Worm (Caenorhabditis elegans) whole organism, mixed stage, embryonic: ENCODE measurements around the gene K09A9.6.

ENCODE experiments used
- M03D4.4 ChIP-seq: sonication (generic microtip); optimal IDR thresholded peaks from 2 replicates; lab custom pipeline; 2017; ENCODE audit warnings: mild to moderate bottlenecking, missing genetic modification characterization, missing compliant biosample characterization
- blmp-1 ChIP-seq: fragments of 150-350 bp; optimal IDR thresholded peaks from 2 replicates; lab custom pipeline; 2014; ENCODE audit warnings: missing biosample characterization, missing genetic modification characterization
- ceh-39 ChIP-seq: fragments of 150-350 bp; optimal IDR thresholded peaks from 2 replicates; lab custom pipeline; 2014; ENCODE audit warnings: missing biosample characterization, missing genetic modification characterization
- ceh-43 ChIP-seq: fragments of 200-800 bp; sonication (Bioruptor generic); optimal IDR thresholded peaks from 2 replicates; lab custom pipeline; 2018; ENCODE audit warnings: mild to moderate bottlenecking, missing genetic modification characterization, moderate library complexity, missing compliant biosample characterization
- ceh-83 ChIP-seq: fragments of 200-800 bp; sonication (Bioruptor generic); optimal IDR thresholded peaks from 2 replicates; lab custom pipeline; 2018; ENCODE audit warnings: mild to moderate bottlenecking, missing genetic modification characterization, missing compliant biosample characterization
- ces-1 ChIP-seq: fragments of 150-350 bp; optimal IDR thresholded peaks from 2 replicates; lab custom pipeline; 2014; ENCODE audit warnings: missing biosample characterization, missing genetic modification reagents, missing genetic modification characterization
- cnd-1 ChIP-seq: fragments of 200-800 bp; sonication (Bioruptor generic); optimal IDR thresholded peaks from 2 replicates; lab custom pipeline; 2018; ENCODE audit warnings: mild to moderate bottlenecking, missing genetic modification characterization, missing compliant biosample characterization
- drap-1 ChIP-seq: fragments of 200-800 bp; sonication (Bioruptor generic); optimal IDR thresholded peaks from 3 replicates; lab custom pipeline; 2018; ENCODE audit warnings: mild to moderate bottlenecking, missing genetic modification characterization, missing compliant biosample characterization
- flh-1 ChIP-seq: fragments of 200-800 bp; sonication (Bioruptor generic); optimal IDR thresholded peaks from 2 replicates; lab custom pipeline; 2018; ENCODE audit warnings: mild to moderate bottlenecking, missing genetic modification characterization, moderate library complexity, missing compliant biosample characterization
- hlh-1 ChIP-seq: fragments of 150-350 bp; optimal IDR thresholded peaks from 2 replicates; lab custom pipeline; 2014; ENCODE audit warnings: missing biosample characterization, missing genetic modification reagents, missing genetic modification characterization
- lin-32 ChIP-seq: fragments of 200-800 bp; sonication (Bioruptor generic); optimal IDR thresholded peaks from 2 replicates; lab custom pipeline; 2018; ENCODE audit warnings: mild to moderate bottlenecking, missing genetic modification characterization, missing compliant biosample characterization
- mab-5 ChIP-seq: fragments of 150-350 bp; optimal IDR thresholded peaks from 2 replicates; lab custom pipeline; 2014; ENCODE audit warnings: missing biosample characterization, missing genetic modification characterization
- mep-1 ChIP-seq: fragments of 150-350 bp; optimal IDR thresholded peaks from 2 replicates; lab custom pipeline; 2017; ENCODE audit warnings: missing biosample characterization, missing genetic modification reagents, missing genetic modification characterization, inconsistent platforms
- mls-2 ChIP-seq: sonication (generic microtip); optimal IDR thresholded peaks from 2 replicates; lab custom pipeline; 2016; ENCODE audit warnings: mild to moderate bottlenecking, missing genetic modification characterization, moderate library complexity, missing compliant biosample characterization
- nhr-12 ChIP-seq: fragments of 150-350 bp; optimal IDR thresholded peaks from 2 replicates; lab custom pipeline; 2014; ENCODE audit warnings: missing biosample characterization, missing genetic modification characterization
- nhr-2 ChIP-seq: fragments of 150-350 bp; optimal IDR thresholded peaks from 2 replicates; lab custom pipeline; 2014; ENCODE audit warnings: missing biosample characterization, missing genetic modification characterization
- nhr-237 ChIP-seq: fragments of 150-350 bp; optimal IDR thresholded peaks from 2 replicates; lab custom pipeline; 2014; ENCODE audit warnings: missing biosample characterization, missing genetic modification characterization
- pha-4 ChIP-seq: fragments of 150-350 bp; optimal IDR thresholded peaks from 2 replicates; lab custom pipeline; 2018; ENCODE audit warnings: missing biosample characterization, missing genetic modification reagents, missing genetic modification characterization
- sem-2 ChIP-seq: fragments of 200-800 bp; sonication (Bioruptor generic); optimal IDR thresholded peaks from 2 replicates; lab custom pipeline; 2018; ENCODE audit warnings: mild to moderate bottlenecking, missing genetic modification characterization, missing compliant biosample characterization
- snpc-4 ChIP-seq: fragments of 150-350 bp; optimal IDR thresholded peaks from 2 replicates; lab custom pipeline; 2014; ENCODE audit warnings: missing biosample characterization, missing genetic modification characterization
- sptf-1 ChIP-seq: sonication (generic microtip); optimal IDR thresholded peaks from 2 replicates; lab custom pipeline; 2017; ENCODE audit warnings: mild to moderate bottlenecking, missing genetic modification characterization, moderate library complexity, missing compliant biosample characterization
- tbx-8 ChIP-seq: fragments of 200-800 bp; sonication (Bioruptor generic); optimal IDR thresholded peaks from 2 replicates; lab custom pipeline; 2018; ENCODE audit warnings: mild to moderate bottlenecking, missing genetic modification characterization, moderate library complexity, missing compliant biosample characterization
- unc-39 ChIP-seq: fragments of 150-350 bp; optimal IDR thresholded peaks from 2 replicates; lab custom pipeline; 2014; ENCODE audit warnings: missing biosample characterization, missing genetic modification characterization
- unc-62 ChIP-seq: fragments of 150-350 bp; optimal IDR thresholded peaks from 2 replicates; lab custom pipeline; 2014; ENCODE audit warnings: missing biosample characterization, missing genetic modification reagents, missing genetic modification characterization

Gene K09A9.6

DNA sequence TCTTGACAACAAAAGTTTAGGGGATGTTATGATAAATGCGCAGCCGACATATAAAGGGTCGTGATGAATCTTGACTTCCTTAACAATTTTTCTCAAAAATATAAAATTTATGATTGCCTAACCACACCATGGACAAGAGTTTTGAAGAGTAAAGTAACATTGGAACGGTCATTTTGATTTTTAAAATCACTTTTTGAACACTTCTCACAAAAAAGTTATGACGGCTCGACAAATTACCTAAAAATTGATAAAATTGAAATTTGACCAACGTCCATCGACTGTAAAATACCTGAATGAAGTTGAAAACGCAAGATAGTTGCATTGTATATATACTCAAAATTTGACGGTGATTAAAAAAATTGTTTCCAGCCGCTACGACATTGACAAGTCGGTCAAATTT, 51.9 kb downstream of the K09A9.6 start:
- no peak for TF ChIP-seq sptf-1 (tag; lab: Kevin White, UChicago)
- no peak for TF ChIP-seq lin-32
- TF ChIP-seq flh-1 (GFP tag; lab: Kevin White, UChicago) = no peak
- no peak for TF ChIP-seq M03D4.4
- TF ChIP-seq nhr-2 (tag; lab: Kevin White, UChicago) = no peak
- TF ChIP-seq mep-1 (tag; lab: Kevin White, UChicago) = no peak
- TF ChIP-seq ceh-43 (GFP tag; lab: Kevin White, UChicago) = no peak
- no peak for TF ChIP-seq nhr-237 (tag; lab: Kevin White, UChicago)
- no peak for TF ChIP-seq nhr-12
- no peak for TF ChIP-seq mab-5
- TF ChIP-seq ces-1 (GFP tag; lab: Kevin White, UChicago) = no peak
- TF ChIP-seq, all 35 proteins: peak for 0

DNA sequence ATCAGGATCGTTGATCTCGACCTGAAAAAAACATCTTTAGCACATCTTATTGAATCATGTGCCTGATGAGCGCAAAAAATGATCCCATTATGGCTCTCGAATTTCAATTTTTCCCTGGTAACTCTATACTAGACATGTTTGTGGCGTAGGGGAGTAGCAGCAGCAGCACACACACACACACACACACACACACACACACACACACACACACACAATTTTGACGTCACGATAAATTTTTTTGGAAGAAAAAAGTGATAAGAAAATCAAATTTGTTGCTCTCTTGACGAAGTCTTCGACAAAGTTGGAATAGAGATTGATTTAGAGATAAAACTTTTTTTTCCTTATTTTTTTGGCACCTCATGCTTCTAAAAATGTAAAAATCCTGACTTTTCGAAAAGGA, 52.6 kb downstream of the K09A9.6 start:
- TF ChIP-seq nhr-2 (tag; lab: Kevin White, UChicago) = no peak
- TF ChIP-seq cnd-1 (tag; lab: Kevin White, UChicago) = no peak
- TF ChIP-seq flh-1 (GFP tag; lab: Kevin White, UChicago) = no peak
- TF ChIP-seq blmp-1 (tag; lab: Kevin White, UChicago) = no peak
- TF ChIP-seq nhr-237 (tag; lab: Kevin White, UChicago) = no peak
- no peak for TF ChIP-seq drap-1
- TF ChIP-seq pha-4 (tag; lab: Kevin White, UChicago) = no peak
- no peak for TF ChIP-seq ceh-39 (tag; lab: Kevin White, UChicago)
- TF ChIP-seq tbx-8 (GFP tag; lab: Kevin White, UChicago) = no peak
- TF ChIP-seq mls-2 (tag; lab: Kevin White, UChicago) = no peak

DNA sequence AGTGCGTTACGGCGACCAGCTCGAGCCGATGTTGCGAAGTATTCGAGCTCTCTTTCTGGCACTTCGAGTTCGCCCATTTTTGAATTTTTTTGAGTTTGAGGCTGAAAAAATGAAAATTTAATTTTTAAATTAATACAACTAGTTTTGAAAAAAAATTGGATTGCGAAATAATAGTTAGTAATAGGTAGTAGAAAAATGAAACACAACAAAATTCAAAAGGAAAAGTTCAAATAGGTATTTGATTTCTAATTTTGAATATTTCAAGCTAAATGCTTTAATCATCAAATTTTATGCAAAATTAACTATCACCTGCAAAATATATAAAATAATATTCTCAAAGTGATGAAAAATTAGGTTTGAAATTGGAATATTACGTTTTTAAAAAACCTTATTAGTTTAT, 53.3 kb downstream of the K09A9.6 start, which contains the start of gene K09E9.4:
TSS of gene K09E9.4 (minus strand) at position 101 of the 400 bp plus-strand sequence.
- TF ChIP-seq unc-62 (GFP tag; lab: Kevin White, UChicago) (no peak), unc-39 (tag; lab: Kevin White, UChicago) (no peak), mls-2 (tag; lab: Kevin White, UChicago) (no peak), sptf-1 (tag; lab: Kevin White, UChicago) (no peak), hlh-1 (no peak)

DNA sequence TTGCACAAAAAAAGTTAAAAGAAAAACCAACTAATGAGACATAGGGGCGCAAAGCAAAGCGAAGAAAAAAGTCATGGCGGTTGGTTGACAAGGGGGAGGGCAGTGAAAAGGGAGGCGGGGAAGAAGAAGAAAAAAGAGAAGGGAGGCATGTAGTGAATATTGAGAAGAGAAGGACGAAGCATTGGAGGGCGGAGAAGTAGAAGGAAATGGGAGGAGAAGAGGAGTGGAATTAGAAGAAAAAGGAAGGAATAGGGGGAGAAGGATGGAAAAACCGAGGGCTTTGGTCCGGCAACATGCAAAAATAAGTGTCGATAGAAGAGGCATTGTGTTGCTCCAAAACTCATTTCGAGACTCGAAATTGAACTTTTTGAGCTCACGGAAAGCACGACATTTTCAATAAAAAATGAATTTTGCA, 53.8 kb downstream of the K09A9.6 start:
- TF ChIP-seq ces-1 (GFP tag; lab: Kevin White, UChicago) (peak; percentile 38), ceh-83 (GFP tag; lab: Kevin White, UChicago) (peak; percentile 6), snpc-4 (tag; lab: Kevin White, UChicago) (no peak), sptf-1 (tag; lab: Kevin White, UChicago) (peak; percentile 51), M03D4.4 (peak; percentile 23), mls-2 (tag; lab: Kevin White, UChicago) (peak; percentile 34)
- TF ChIP-seq, all 35 proteins: peak for 5

DNA sequence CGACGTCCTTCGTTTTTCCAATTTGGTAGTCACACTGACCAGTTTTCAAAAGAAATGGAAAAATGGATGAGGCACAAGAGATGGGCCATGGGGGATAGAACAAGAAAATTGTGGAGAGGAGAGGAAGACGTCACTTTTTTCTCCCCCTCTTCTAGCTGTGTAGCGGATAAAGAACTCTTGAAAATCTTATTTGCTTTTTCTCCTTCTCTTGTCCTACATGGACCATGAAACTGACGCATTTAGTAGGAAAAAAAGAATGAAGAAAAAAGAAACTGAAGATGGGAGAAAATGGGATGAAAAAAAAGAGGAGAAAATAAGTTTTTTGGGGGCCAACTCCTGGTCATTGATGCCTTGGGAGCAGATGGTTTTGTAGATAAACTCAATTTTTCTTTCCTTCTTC, 56.9 kb downstream of the K09A9.6 start:
- TF ChIP-seq ces-1 (GFP tag; lab: Kevin White, UChicago) = peak; percentile 76
- TF ChIP-seq tbx-8 (GFP tag; lab: Kevin White, UChicago) = no peak
- no peak for TF ChIP-seq sem-2
